Fruit fly (Drosophila melanogaster) whole organism, embryonic: ENCODE data around the gene CG42390.

Source experiments
- CG10274 ChIP-seq: fragments of 200-800 bp; sonication (Bioruptor generic); optimal IDR thresholded peaks from 3 replicates; lab custom pipeline; 2017; ENCODE audit warnings: missing biosample characterization, mild to moderate bottlenecking, missing genetic modification characterization
- CG14441 ChIP-seq: fragments of 200-800 bp; sonication (Bioruptor generic); IDR thresholded peaks from 2 replicates; pipeline ENCODE4 v1.3.6; 2022; ENCODE audit warnings: missing biosample characterization, missing genetic modification characterization
- CG15514 ChIP-seq: fragments of 200-800 bp; sonication (Bioruptor generic); optimal IDR thresholded peaks from 3 replicates; lab custom pipeline; 2017; ENCODE audit warnings: missing biosample characterization, missing genetic modification characterization, mild to moderate bottlenecking, moderate library complexity, missing genetic modification reagents
- CG17568 ChIP-seq: fragments of 200-800 bp; sonication (Bioruptor generic); optimal IDR thresholded peaks from 2 replicates; lab custom pipeline; 2018; ENCODE audit warnings: missing biosample characterization, mild to moderate bottlenecking, missing genetic modification characterization, moderate library complexity
- CG33213 ChIP-seq: fragments of 200-800 bp; sonication (Bioruptor generic); optimal IDR thresholded peaks from 3 replicates; lab custom pipeline; 2016; ENCODE audit warnings: missing biosample characterization, missing genetic modification characterization
- CG33557 ChIP-seq: fragments of 200-800 bp; sonication (Bioruptor generic); optimal IDR thresholded peaks from 2 replicates; lab custom pipeline; 2019; ENCODE audit warnings: missing biosample characterization, mild to moderate bottlenecking, missing genetic modification characterization, moderate library complexity
- CG3847 ChIP-seq: fragments of 200-800 bp; sonication (Bioruptor generic); IDR thresholded peaks from 2 replicates; pipeline ENCODE4 v1.3.6; 2022; ENCODE audit warnings: missing biosample characterization, missing genetic modification characterization
- CG3995 ChIP-seq: fragments of 200-800 bp; sonication (Bioruptor generic); optimal IDR thresholded peaks from 3 replicates; lab custom pipeline; 2016; ENCODE audit warnings: missing biosample characterization, missing genetic modification characterization
- CG6765 ChIP-seq: fragments of 200-800 bp; sonication (Bioruptor generic); optimal IDR thresholded peaks from 3 replicates; lab custom pipeline; 2017; ENCODE audit warnings: missing biosample characterization, mild to moderate bottlenecking, missing genetic modification characterization
- CG8281 ChIP-seq: fragments of 200-800 bp; sonication (Bioruptor generic); optimal IDR thresholded peaks from 2 replicates; lab custom pipeline; 2018; ENCODE audit warnings: missing biosample characterization, mild to moderate bottlenecking, missing genetic modification characterization, moderate library complexity
- CG9215 ChIP-seq: fragments of 200-800 bp; sonication (Bioruptor generic); IDR thresholded peaks from 2 replicates; pipeline ENCODE4 v1.3.6; 2022; ENCODE audit warnings: missing biosample characterization, missing genetic modification characterization
- CG9609 ChIP-seq: fragments of 200-800 bp; sonication (Bioruptor generic); optimal IDR thresholded peaks from 3 replicates; lab custom pipeline; 2016; ENCODE audit warnings: missing biosample characterization, missing genetic modification characterization
- Dbx ChIP-seq: fragments of 200-800 bp; sonication (Bioruptor generic); IDR thresholded peaks from 3 replicates; pipeline ENCODE4 v1.3.6; 2022; ENCODE audit warnings: missing biosample characterization, missing genetic modification characterization
- Fer1 ChIP-seq: fragments of 200-800 bp; sonication (Bioruptor generic); optimal IDR thresholded peaks from 2 replicates; lab custom pipeline; 2017; ENCODE audit warnings: missing biosample characterization, mild to moderate bottlenecking, missing genetic modification characterization
- H15 ChIP-seq: fragments of 200-800 bp; sonication (Bioruptor generic); IDR thresholded peaks from 3 replicates; pipeline ENCODE4 v1.3.6; 2022; ENCODE audit warnings: missing biosample characterization, missing genetic modification characterization
- Hr39 ChIP-seq: fragments of >200 bp; optimal IDR thresholded peaks from 2 replicates; lab custom pipeline; 2017
- Jarid2 ChIP-seq: fragments of 200-800 bp; sonication (Bioruptor generic); optimal IDR thresholded peaks from 3 replicates; lab custom pipeline; 2017; ENCODE audit warnings: mild to moderate bottlenecking, missing biosample characterization, missing genetic modification reagents, missing genetic modification characterization
- Ssrp ChIP-seq: fragments of 200-800 bp; sonication (Bioruptor generic); optimal IDR thresholded peaks from 2 replicates; lab custom pipeline; 2018; ENCODE audit warnings: missing biosample characterization, mild to moderate bottlenecking, missing genetic modification characterization, moderate library complexity
- Trl ChIP-seq, 3 experiments: fragments of >200 bp in 2 of 3; fragments of 200-800 bp in 1 of 3; sonication (Bioruptor generic) in 1 of 3; optimal IDR thresholded peaks; 2 replicates in 1 of 3; 3 replicates in 2 of 3; lab custom pipeline; 2016 to 2017; ENCODE audit warnings: missing biosample characterization in 1 of 3, missing genetic modification characterization in 1 of 3
- abd-A ChIP-seq: fragments of 200-800 bp; sonication (Bioruptor generic); optimal IDR thresholded peaks from 3 replicates; lab custom pipeline; 2019; ENCODE audit warnings: missing biosample characterization, mild to moderate bottlenecking, missing genetic modification characterization, moderate library complexity
- aop ChIP-seq: fragments of 200-800 bp; sonication (Bioruptor generic); IDR thresholded peaks from 2 replicates; pipeline ENCODE4 v1.3.6; 2022; ENCODE audit warnings: missing biosample characterization, missing genetic modification characterization
- corto ChIP-seq: fragments of 200-800 bp; sonication (Bioruptor generic); optimal IDR thresholded peaks from 2 replicates; lab custom pipeline; 2016; ENCODE audit warnings: missing biosample characterization, mild to moderate bottlenecking, missing genetic modification characterization, moderate library complexity
- danr ChIP-seq: fragments of 200-800 bp; sonication (Bioruptor generic); IDR thresholded peaks from 2 replicates; pipeline ENCODE4 v1.3.6; 2022; ENCODE audit warnings: missing biosample characterization, missing genetic modification characterization
- dimm ChIP-seq: fragments of 200-800 bp; sonication (Bioruptor generic); IDR thresholded peaks from 2 replicates; pipeline ENCODE4 v1.3.6; 2022; ENCODE audit warnings: missing biosample characterization, missing genetic modification characterization
- emc ChIP-seq: fragments of 200-800 bp; sonication (Bioruptor generic); optimal IDR thresholded peaks from 2 replicates; lab custom pipeline; 2016; ENCODE audit warnings: missing biosample characterization, missing genetic modification characterization
- ewg ChIP-seq: fragments of 200-800 bp; sonication (Bioruptor generic); optimal IDR thresholded peaks from 3 replicates; lab custom pipeline; 2017; ENCODE audit warnings: mild to moderate bottlenecking, missing biosample characterization, missing genetic modification reagents, missing genetic modification characterization
- ham ChIP-seq: fragments of 200-800 bp; sonication (Bioruptor generic); IDR thresholded peaks from 2 replicates; pipeline ENCODE4 v1.3.6; 2022; ENCODE audit warnings: missing biosample characterization, missing genetic modification characterization
- hth ChIP-seq: fragments of >200 bp; optimal IDR thresholded peaks from 2 replicates; lab custom pipeline; 2017; ENCODE audit warnings: inconsistent platforms
- kni ChIP-seq: fragments of 200-800 bp; sonication (Bioruptor generic); optimal IDR thresholded peaks from 3 replicates; lab custom pipeline; 2017; ENCODE audit warnings: mild to moderate bottlenecking, missing biosample characterization, missing genetic modification reagents, missing genetic modification characterization
- phol ChIP-seq: fragments of 200-800 bp; sonication (Bioruptor generic); optimal IDR thresholded peaks from 3 replicates; lab custom pipeline; 2018; ENCODE audit warnings: missing biosample characterization, mild to moderate bottlenecking, missing genetic modification characterization, moderate library complexity
- psq ChIP-seq: fragments of 200-800 bp; sonication (Bioruptor generic); optimal IDR thresholded peaks from 2 replicates; lab custom pipeline; 2017; ENCODE audit warnings: missing biosample characterization, missing genetic modification characterization
- salm ChIP-seq: fragments of 200-800 bp; sonication (Bioruptor generic); optimal IDR thresholded peaks from 2 replicates; lab custom pipeline; 2018; ENCODE audit warnings: missing biosample characterization, mild to moderate bottlenecking, missing genetic modification characterization
- scrt ChIP-seq: fragments of 200-800 bp; sonication (Bioruptor generic); optimal IDR thresholded peaks from 2 replicates; lab custom pipeline; 2018; ENCODE audit warnings: missing biosample characterization, mild to moderate bottlenecking, missing genetic modification characterization, moderate library complexity
- sob ChIP-seq: fragments of 200-800 bp; sonication (Bioruptor generic); IDR thresholded peaks from 2 replicates; pipeline ENCODE4 v1.3.6; 2022; ENCODE audit warnings: missing biosample characterization, missing genetic modification characterization
- sqz ChIP-seq: fragments of 200-800 bp; sonication (Bioruptor generic); optimal IDR thresholded peaks from 3 replicates; lab custom pipeline; 2018; ENCODE audit warnings: missing biosample characterization, mild to moderate bottlenecking, missing genetic modification characterization
- sr ChIP-seq: fragments of 200-800 bp; sonication (Bioruptor generic); IDR thresholded peaks from 3 replicates; pipeline ENCODE4 v1.3.6; 2022; ENCODE audit warnings: missing biosample characterization, missing genetic modification characterization
- tll ChIP-seq, 2 experiments: fragments of 200-800 bp in 1 of 2; fragments of >200 bp in 1 of 2; sonication (Bioruptor generic) in 1 of 2; optimal IDR thresholded peaks; 2 replicates each; lab custom pipeline; 2017 to 2019; ENCODE audit warnings: missing biosample characterization in 2 of 2, missing genetic modification characterization in 2 of 2, mild to moderate bottlenecking in 1 of 2, moderate library complexity in 1 of 2
- tup ChIP-seq: fragments of 200-800 bp; sonication (Bioruptor generic); optimal IDR thresholded peaks from 2 replicates; lab custom pipeline; 2016; ENCODE audit warnings: missing biosample characterization, mild to moderate bottlenecking, missing genetic modification characterization, moderate library complexity
- vvl ChIP-seq: fragments of 200-800 bp; sonication (Bioruptor generic); IDR thresholded peaks from 2 replicates; pipeline ENCODE4 v1.3.6; 2022; ENCODE audit warnings: missing biosample characterization, missing genetic modification characterization
- wor ChIP-seq: fragments of 200-800 bp; sonication (Bioruptor generic); IDR thresholded peaks from 2 replicates; pipeline ENCODE4 v1.3.6; 2022; ENCODE audit warnings: missing biosample characterization, missing genetic modification characterization

CG42390 gene

dm6 chr3R:22080161-22080560 lies 39.7 kb upstream of the CG42390 start, which contains the start of gene CG13408 (continued):
- TF ChIP-seq H15 (GFP tag; lab: Robert Waterston, UW): no peak
- TF ChIP-seq sr (GFP tag; lab: Robert Waterston, UW): no peak
- TF ChIP-seq CG33557: no peak
- no peak for TF ChIP-seq Dbx (GFP tag; lab: Robert Waterston, UW)
- TF ChIP-seq sob (GFP tag; lab: Robert Waterston, UW): peak; percentile 32; the same call in 1 of the 2 replicates
- TF ChIP-seq vvl (GFP tag; lab: Robert Waterston, UW): no peak
- TF ChIP-seq CG6765 (GFP tag; lab: Kevin White, UChicago): no peak
- TF ChIP-seq wor (GFP tag; lab: Robert Waterston, UW): no peak
- TF ChIP-seq danr (GFP tag; lab: Robert Waterston, UW): no peak
- TF ChIP-seq Jarid2: peak; percentile 49
- TF ChIP-seq dimm: no peak
- peak; percentile 68 for TF ChIP-seq ewg
- no peak for TF ChIP-seq phol (tag; lab: Kevin White, UChicago)
- no peak for TF ChIP-seq CG3995
- no peak for TF ChIP-seq CG9215 (GFP tag; lab: Robert Waterston, UW)
- TF ChIP-seq tll (GFP tag; optimal IDR thresholded peaks at IDR 0.05; lab: Kevin White, UChicago): peak in 1 of 2 experiments; percentile 9
- no peak for TF ChIP-seq salm (tag; lab: Kevin White, UChicago)
- TF ChIP-seq CG3847 (GFP tag; lab: Robert Waterston, UW): no peak
- no peak for TF ChIP-seq kni
- no peak for TF ChIP-seq Hr39 (lab: Kevin White, UChicago)
- no peak for TF ChIP-seq hth (lab: Kevin White, UChicago)
- TF ChIP-seq Fer1: no peak
- TF ChIP-seq scrt: peak; percentile 94
- TF ChIP-seq ham: no peak
- no peak for TF ChIP-seq sqz (GFP tag; lab: Kevin White, UChicago)
- TF ChIP-seq psq (GFP tag; lab: Kevin White, UChicago): no peak
- no peak for TF ChIP-seq CG8281 (tag; lab: Kevin White, UChicago)
- TF ChIP-seq CG17568 (GFP tag; lab: Kevin White, UChicago): no peak
- TF ChIP-seq Trl (optimal IDR thresholded peaks at IDR 0.05; lab: Kevin White, UChicago): no peak
- no peak for TF ChIP-seq Trl (GFP tag; optimal IDR thresholded peaks at IDR 0.05; lab: Kevin White, UChicago)
- TF ChIP-seq abd-A (tag; lab: Kevin White, UChicago): peak; percentile 62
- no peak for TF ChIP-seq Ssrp
- no peak for TF ChIP-seq emc (GFP tag; lab: Kevin White, UChicago)

dm6 chr3R:22086297-22086696 lies 33.6 kb upstream of the CG42390 start, which contains the start of gene BomT3:
BomT3 (minus strand) TSS chr3R:22086397.
- TF ChIP-seq vvl (GFP tag; lab: Robert Waterston, UW): no peak
- TF ChIP-seq CG10274: peak; percentile 17

- TF ChIP-seq CG9609: no peak
- TF ChIP-seq corto (GFP tag; lab: Kevin White, UChicago): no peak
- TF ChIP-seq tup (GFP tag; lab: Kevin White, UChicago): no peak
- TF ChIP-seq CG14441 (GFP tag; lab: Robert Waterston, UW): no peak
- no peak for TF ChIP-seq CG15514 (GFP tag; lab: Kevin White, UChicago)
- TF ChIP-seq CG33213 (GFP tag; lab: Kevin White, UChicago): no peak
- no peak for TF ChIP-seq sqz (GFP tag; lab: Kevin White, UChicago)
- no peak for TF ChIP-seq aop (GFP tag; lab: Robert Waterston, UW)
- TF ChIP-seq, all 482 proteins: peak for 0
Observed at dm6 chr3R:22086775-22087174, 33.1 kb upstream of the CG42390 start, which contains the start of gene BomBc3. BomBc3 (plus strand) TSS chr3R:22087075.
